Worm (Caenorhabditis elegans) whole organism, L2 larva: ENCODE results near the gene cyp-25A2.
A peak's percentile ranks its signal among the peaks of the same experiment; 100 is the strongest.

Experiments
- alr-1 ChIP-seq: fragments of 150-350 bp; optimal IDR thresholded peaks from 2 replicates; lab custom pipeline; 2014; ENCODE audit warnings: missing biosample characterization, missing genetic modification characterization
- ama-1 ChIP-seq: fragments of 150-350 bp; optimal IDR thresholded peaks from 2 replicates; lab custom pipeline; 2018; ENCODE audit warnings: inconsistent platforms
- mdl-1 ChIP-seq, 2 experiments: fragments of 150-350 bp in 1 of 2; sonication (generic microtip) in 1 of 2; optimal IDR thresholded peaks; 2 replicates each; lab custom pipeline; 2017; ENCODE audit warnings: missing biosample characterization in 2 of 2, missing genetic modification characterization in 2 of 2
- nhr-237 ChIP-seq: fragments of 150-350 bp; optimal IDR thresholded peaks from 2 replicates; lab custom pipeline; 2014; ENCODE audit warnings: missing biosample characterization, missing genetic modification characterization

- TF ChIP-seq alr-1 (tag; lab: Kevin White, UChicago), result no peak
- no peak for TF ChIP-seq nhr-237 (tag; lab: Kevin White, UChicago)
- TF ChIP-seq mdl-1 (tag; optimal IDR thresholded peaks at IDR 0.05; lab: Kevin White, UChicago), result no peak
- TF ChIP-seq ama-1, result peak; percentile 57
Measured at ce11 chrIII:3789688-3790371, 45.2 kb upstream of the cyp-25A2 start.
